Worm (Caenorhabditis elegans): ENCODE measurements around the gene C33B4.2.

The C33B4.2 gene

DNA sequence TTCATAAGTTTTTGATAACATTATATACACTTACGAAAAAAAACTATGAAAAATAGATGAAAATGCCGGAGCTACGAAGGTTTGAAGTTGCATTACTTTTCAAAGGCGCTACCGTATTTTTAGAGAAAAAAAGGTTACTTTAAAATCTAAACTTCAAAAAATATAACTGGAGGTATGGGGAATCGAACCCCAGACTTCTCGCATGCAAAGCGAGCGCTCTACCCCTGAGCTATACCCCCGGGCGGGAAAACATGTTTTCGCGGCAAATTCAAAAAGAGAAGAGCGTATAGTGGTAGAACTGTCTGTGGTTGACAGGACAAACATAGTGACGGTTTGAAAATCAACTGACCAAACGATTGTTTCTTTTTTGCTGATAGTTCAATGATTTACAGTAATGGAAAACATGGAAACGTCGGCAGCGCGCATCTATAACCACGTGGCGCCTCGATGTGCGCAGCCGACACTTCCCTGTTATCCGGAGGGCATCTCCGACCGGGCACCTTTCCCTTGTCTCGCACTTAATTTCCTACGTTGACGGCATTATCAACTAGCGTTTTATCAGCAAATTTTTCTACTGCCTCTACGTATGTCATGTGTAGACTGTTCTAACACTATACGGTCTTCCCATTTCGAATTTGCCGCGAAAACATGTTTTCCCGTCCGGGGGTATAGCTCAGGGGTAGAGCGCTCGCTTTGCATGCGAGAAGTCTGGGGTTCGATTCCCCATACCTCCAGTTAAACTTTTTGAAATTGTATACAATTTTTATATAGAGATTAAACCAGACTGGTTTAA lies 37.9 kb downstream of the C33B4.2 start (continued):
- peak; percentile 57 for TF ChIP-seq nfyb-1 (GFP tag; IDR thresholded peaks at IDR 0.05)
- peak in 1 of 2 experiments; percentile 33 for TF ChIP-seq let-607 (tag; optimal IDR thresholded peaks at IDR 0.05)
- TF ChIP-seq ztf-25 (GFP tag; IDR thresholded peaks at IDR 0.05), result peak; percentile 62; the same call in 1 of the 2 replicates
- peak; percentile 72 for TF ChIP-seq madf-6 (GFP tag; IDR thresholded peaks at IDR 0.05)
- peak; percentile 84 for TF ChIP-seq lin-26 (GFP tag; IDR thresholded peaks at IDR 0.05)
- no peak for TF ChIP-seq snpc-4 (GFP tag; optimal IDR thresholded peaks at IDR 0.05)
- peak; percentile 65 to 94 (median 93) for TF ChIP-seq snpc-4 (tag; optimal IDR thresholded peaks at IDR 0.05)
- TF ChIP-seq egl-44 (GFP tag; IDR thresholded peaks at IDR 0.05), result peak; percentile 68; the same call in 1 of the 2 replicates
- no peak for TF ChIP-seq K11D2.4 (GFP tag; IDR thresholded peaks at IDR 0.05)
- TF ChIP-seq egl-18 (GFP tag; IDR thresholded peaks at IDR 0.05), result no peak
- peak; percentile 84 for TF ChIP-seq snpc-1.1 (tag; optimal IDR thresholded peaks at IDR 0.05; ENCODE audit: insufficient read depth)
- TF ChIP-seq ztf-26 (tag; optimal IDR thresholded peaks at IDR 0.05), result peak; percentile 26
- TF ChIP-seq lin-54 (GFP tag; optimal IDR thresholded peaks at IDR 0.05), result no peak
- no peak for TF ChIP-seq B0035.1 (tag; optimal IDR thresholded peaks at IDR 0.05)
- peak; percentile 53; the same call in 1 of the 2 replicates for TF ChIP-seq ceh-100 (GFP tag; IDR thresholded peaks at IDR 0.05)
- peak; percentile 48 for TF ChIP-seq nhr-80 (tag; optimal IDR thresholded peaks at IDR 0.05)
- peak; percentile 54 for TF ChIP-seq efl-1 (GFP tag; optimal IDR thresholded peaks at IDR 0.05)
- TF ChIP-seq T26A5.8 (tag; optimal IDR thresholded peaks at IDR 0.05), result no peak
- peak; percentile 17 for TF ChIP-seq lsl-1 (GFP tag; optimal IDR thresholded peaks at IDR 0.05)
- no peak for TF ChIP-seq fkh-3 (tag; optimal IDR thresholded peaks at IDR 0.05)
- TF ChIP-seq lag-1 (GFP tag; IDR thresholded peaks at IDR 0.05), result no peak
- peak; percentile 9 for TF ChIP-seq attf-5 (GFP tag; optimal IDR thresholded peaks at IDR 0.05)
- TF ChIP-seq F33H1.4 (GFP tag; IDR thresholded peaks at IDR 0.05), result 0 out of 2 replicates have a peak, but pooled peaks have one; percentile 25
- TF ChIP-seq bed-1 (GFP tag; IDR thresholded peaks at IDR 0.05), result 0 out of 2 replicates have a peak, but pooled peaks have one; percentile 5
- TF ChIP-seq dox-1 (GFP tag; IDR thresholded peaks at IDR 0.05), result peak; percentile 68
- no peak for TF ChIP-seq repo-1 (tag; optimal IDR thresholded peaks at IDR 0.05)
- TF ChIP-seq xnd-1 (tag; optimal IDR thresholded peaks at IDR 0.05), result no peak
- no peak for TF ChIP-seq F57A8.1 (GFP tag; optimal IDR thresholded peaks at IDR 0.05)
- TF ChIP-seq pbrm-1 (GFP tag; IDR thresholded peaks at IDR 0.05), result 0 out of 2 replicates have a peak, but pooled peaks have one; percentile 28
- TF ChIP-seq nhr-27 (tag; optimal IDR thresholded peaks at IDR 0.05), result no peak
- TF ChIP-seq die-1 (tag; optimal IDR thresholded peaks at IDR 0.05), result peak; percentile 13
- TF ChIP-seq lin-40 (tag; optimal IDR thresholded peaks at IDR 0.05), result peak; percentile 7
- 0 out of 2 replicates have a peak, but pooled peaks have one; percentile 54 for TF ChIP-seq hmg-20 (GFP tag; IDR thresholded peaks at IDR 0.05)
- peak; percentile 85 for TF ChIP-seq tbp1 (GFP tag; optimal IDR thresholded peaks at IDR 0.05)
- TF ChIP-seq unc-130 (GFP tag; optimal IDR thresholded peaks at IDR 0.05), result no peak
- TF ChIP-seq ceh-91 (GFP tag; IDR thresholded peaks at IDR 0.05), result no peak
- TF ChIP-seq zfh-2 (GFP tag; conservative IDR thresholded peaks at IDR 0.05), result peak; percentile 37; the same call in 1 of the 2 replicates
- no peak for TF ChIP-seq nfya-1 (tag; optimal IDR thresholded peaks at IDR 0.05; ENCODE audit: borderline replicate concordance, insufficient read depth)
- no peak for TF ChIP-seq Y53G8AR.9 (GFP tag; conservative IDR thresholded peaks at IDR 0.05)
- no peak for TF ChIP-seq sdz-38 (tag; optimal IDR thresholded peaks at IDR 0.05)
- TF ChIP-seq D2030.7 (GFP tag; IDR thresholded peaks at IDR 0.05), result 0 out of 2 replicates have a peak, but pooled peaks have one; percentile 8
- peak; percentile 61 for TF ChIP-seq snpc-1.3 (tag; optimal IDR thresholded peaks at IDR 0.05; ENCODE audit: insufficient read depth)
- peak; percentile 44; the same call in 1 of the 2 replicates for TF ChIP-seq B0336.3 (GFP tag; IDR thresholded peaks at IDR 0.05)
- TF ChIP-seq attf-3 (GFP tag; conservative IDR thresholded peaks at IDR 0.05), result no peak
- TF ChIP-seq ceh-58 (GFP tag; IDR thresholded peaks at IDR 0.05), result no peak
- TF ChIP-seq C06A6.2 (GFP tag; conservative IDR thresholded peaks at IDR 0.05), result no peak
